Fruit fly (Drosophila melanogaster) S2 (cell line): Measurements from ENCODE around the gene CG13048.

Experiments used
- CG8478 ChIP-seq: fragments of >200 bp; optimal IDR thresholded peaks from 2 replicates; lab custom pipeline; 2018
- CTCF ChIP-seq, 2 experiments: fragments of >200 bp; optimal IDR thresholded peaks; 2 replicates each; lab custom pipeline; 2018

CG13048 gene

dm6 chr3L:16233850-16234494, 49.7 kb downstream of the CG13048 start:
- TF ChIP-seq CTCF (optimal IDR thresholded peaks at IDR 0.05; lab: Kevin White, UChicago) (no peak), CG8478 (lab: Kevin White, UChicago) (no peak)

- TF ChIP-seq CTCF (optimal IDR thresholded peaks at IDR 0.05; lab: Kevin White, UChicago) (no peak), CG8478 (lab: Kevin White, UChicago) (no peak)
These were observed 50.8 kb downstream of the CG13048 start, which contains the start of gene Hsc20 for dm6 chr3L:16232924-16233323. Gene Hsc20, plus strand, starts transcription at chr3L:16233127.
